Worm (Caenorhabditis elegans) whole organism, early embryonic: Measurements from ENCODE around the gene lpr-2.

Experiments used
- B0310.2 ChIP-seq: sonication (generic microtip); optimal IDR thresholded peaks from 2 replicates; lab custom pipeline; 2016; ENCODE audit warnings: mild to moderate bottlenecking, missing genetic modification characterization, missing compliant biosample characterization
- F13C5.2 ChIP-seq: sonication (generic microtip); optimal IDR thresholded peaks from 2 replicates; lab custom pipeline; 2017; ENCODE audit warnings: mild to moderate bottlenecking, missing genetic modification characterization, inconsistent platforms, missing compliant biosample characterization
- aly-1 ChIP-seq: sonication (generic microtip); optimal IDR thresholded peaks from 2 replicates; lab custom pipeline; 2016; ENCODE audit warnings: missing genetic modification characterization, missing compliant biosample characterization
- ama-1 ChIP-seq: fragments of 150-350 bp; optimal IDR thresholded peaks from 2 replicates; lab custom pipeline; 2014
- ceh-13 ChIP-seq: fragments of 200-800 bp; sonication (Bioruptor generic); optimal IDR thresholded peaks from 2 replicates; lab custom pipeline; 2018; ENCODE audit warnings: mild to moderate bottlenecking, missing genetic modification characterization, missing compliant biosample characterization
- ceh-36 ChIP-seq: sonication (generic microtip); optimal IDR thresholded peaks from 2 replicates; lab custom pipeline; 2016; ENCODE audit warnings: missing genetic modification characterization, inconsistent platforms, missing compliant biosample characterization
- ets-7 ChIP-seq: sonication (generic microtip); optimal IDR thresholded peaks from 2 replicates; lab custom pipeline; 2016; ENCODE audit warnings: missing genotype, missing genetic modification characterization, missing compliant biosample characterization
- flt-1 ChIP-seq: fragments of 200-800 bp; sonication (Bioruptor generic); IDR thresholded peaks from 2 replicates; pipeline ENCODE4 v1.3.6; 2022; ENCODE audit warnings: missing genetic modification characterization, missing compliant biosample characterization
- hmbx-1 ChIP-seq: sonication (generic microtip); optimal IDR thresholded peaks from 2 replicates; lab custom pipeline; 2016; ENCODE audit warnings: mild to moderate bottlenecking, missing genetic modification characterization, missing compliant biosample characterization
- hmg-4 ChIP-seq: fragments of 200-800 bp; sonication (Bioruptor generic); optimal IDR thresholded peaks from 2 replicates; lab custom pipeline; 2018; ENCODE audit warnings: mild to moderate bottlenecking, missing genetic modification characterization, missing compliant biosample characterization
- hnd-1 ChIP-seq: sonication (generic microtip); optimal IDR thresholded peaks from 2 replicates; lab custom pipeline; 2016; ENCODE audit warnings: missing genetic modification characterization, missing compliant biosample characterization
- pes-1 ChIP-seq: fragments of 200-800 bp; sonication (Bioruptor generic); IDR thresholded peaks from 2 replicates; pipeline ENCODE4 v1.3.6; 2022; ENCODE audit warnings: missing genetic modification reagents, missing genetic modification characterization, missing compliant biosample characterization
- scrt-1 ChIP-seq: fragments of 200-800 bp; sonication (Bioruptor generic); IDR thresholded peaks from 2 replicates; pipeline ENCODE4 v1.3.6; 2022; ENCODE audit warnings: missing genetic modification characterization, missing compliant biosample characterization
- sea-1 ChIP-seq: fragments of 200-800 bp; sonication (Bioruptor generic); conservative IDR thresholded peaks from 2 replicates; pipeline ENCODE4 v1.3.6; 2022; ENCODE audit warnings: missing genetic modification characterization, missing compliant biosample characterization
- tbx-11 ChIP-seq: fragments of 200-800 bp; sonication (Bioruptor generic); IDR thresholded peaks from 2 replicates; pipeline ENCODE4 v1.3.6; 2022; ENCODE audit warnings: missing genetic modification characterization, missing compliant biosample characterization
- tbx-37 ChIP-seq: fragments of 200-800 bp; sonication (Bioruptor generic); conservative IDR thresholded peaks from 2 replicates; pipeline ENCODE4 v1.3.6; 2022; ENCODE audit warnings: missing genetic modification reagents, missing genetic modification characterization, missing compliant biosample characterization
- tra-4 ChIP-seq: sonication (generic microtip); optimal IDR thresholded peaks from 2 replicates; lab custom pipeline; 2017; ENCODE audit warnings: missing genetic modification characterization, missing compliant biosample characterization

Gene lpr-2

DNA sequence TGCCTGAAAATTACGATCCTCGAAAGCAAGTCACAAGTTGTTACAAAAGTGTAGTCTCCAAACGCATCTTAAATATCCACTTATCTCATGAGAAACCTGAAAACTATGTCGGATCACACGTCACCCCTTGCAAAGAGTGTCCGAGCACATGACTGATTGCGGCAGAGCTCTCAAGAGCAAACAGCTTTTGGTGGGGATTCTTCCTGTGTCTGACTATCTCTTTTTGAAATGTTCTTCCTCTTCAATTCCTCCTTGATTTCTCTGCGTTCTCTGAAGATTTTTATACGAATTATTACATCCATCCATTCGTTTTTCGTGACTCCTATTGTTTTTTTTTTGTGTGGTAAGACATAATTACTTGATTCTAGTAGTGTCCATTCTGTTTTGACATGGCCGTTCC, 30.2 kb upstream of the lpr-2 start, which contains the start of gene T12A7.6:
Gene T12A7.6 (plus strand): TSS at position 369 of the 400 bp plus-strand sequence.
- no peak for TF ChIP-seq B0310.2 (tag; lab: Kevin White, UChicago)
- no peak for TF ChIP-seq tbx-11 (GFP tag; lab: Robert Waterston, UW)

DNA sequence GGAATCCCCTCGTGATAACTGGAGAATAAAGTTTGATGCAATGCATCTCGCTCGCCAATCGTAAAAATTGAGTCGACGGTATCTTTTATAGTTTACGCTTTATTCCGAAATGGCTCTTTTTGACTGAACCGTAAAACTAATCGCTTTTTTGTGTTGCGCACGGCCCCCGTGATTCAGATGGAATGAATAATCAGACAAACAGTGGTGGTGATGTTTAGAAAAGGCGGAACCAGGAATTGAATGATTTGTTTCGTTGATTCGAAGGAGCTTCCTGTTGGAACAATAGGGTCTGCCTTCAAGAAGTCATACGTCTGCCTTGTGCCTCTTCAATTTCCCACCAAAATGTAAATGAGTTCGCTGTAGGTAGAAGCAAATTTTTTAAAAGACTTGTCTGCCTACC, 24.7 kb upstream of the lpr-2 start, which contains the start of gene scl-18:
Gene scl-18 (minus strand): TSS at position 101 of the 400 bp plus-strand sequence.
- TF ChIP-seq aly-1 (tag; lab: Kevin White, UChicago): no peak
- TF ChIP-seq hmbx-1: no peak
- TF ChIP-seq tra-4 (tag; lab: Kevin White, UChicago): no peak
- no peak for TF ChIP-seq hnd-1
- no peak for TF ChIP-seq tbx-37 (GFP tag; lab: Robert Waterston, UW)
- no peak for TF ChIP-seq ama-1 (lab: Kevin White, UChicago)
- TF ChIP-seq hmg-4: no peak
- TF ChIP-seq B0310.2 (tag; lab: Kevin White, UChicago): no peak
- TF ChIP-seq F13C5.2 (tag; lab: Kevin White, UChicago): no peak
- TF ChIP-seq flt-1 (GFP tag; lab: Robert Waterston, UW): no peak
- TF ChIP-seq scrt-1 (GFP tag; lab: Robert Waterston, UW): no peak
- no peak for TF ChIP-seq pes-1 (GFP tag; lab: Robert Waterston, UW)

DNA sequence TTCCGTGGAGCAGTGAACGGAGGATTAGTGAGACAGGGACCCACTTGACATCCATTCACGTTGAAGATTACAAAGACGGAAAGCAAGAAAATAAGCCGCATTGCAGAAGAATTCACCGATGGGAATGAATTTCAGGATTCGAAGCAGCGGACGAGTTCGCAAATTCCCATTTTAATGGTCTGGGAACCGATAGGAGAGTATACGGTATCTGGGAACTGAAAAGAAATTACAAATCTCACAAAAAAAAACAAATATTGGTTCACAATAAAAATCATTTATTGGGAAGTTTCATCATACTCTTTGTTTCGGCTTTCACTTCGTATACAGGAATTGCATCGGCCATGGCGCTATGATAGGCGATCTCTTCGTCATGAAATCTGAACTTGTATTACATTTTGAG, 24.0 kb upstream of the lpr-2 start, which contains the start of gene T12A7.10:
Gene T12A7.10 (minus strand): TSS at position 101 of the 400 bp plus-strand sequence.
- no peak for TF ChIP-seq hnd-1
- TF ChIP-seq scrt-1 (GFP tag; lab: Robert Waterston, UW): no peak
- no peak for TF ChIP-seq pes-1 (GFP tag; lab: Robert Waterston, UW)
- no peak for TF ChIP-seq hmbx-1
- no peak for TF ChIP-seq tbx-11 (GFP tag; lab: Robert Waterston, UW)
- TF ChIP-seq flt-1 (GFP tag; lab: Robert Waterston, UW): no peak
- no peak for TF ChIP-seq ama-1 (lab: Kevin White, UChicago)

DNA sequence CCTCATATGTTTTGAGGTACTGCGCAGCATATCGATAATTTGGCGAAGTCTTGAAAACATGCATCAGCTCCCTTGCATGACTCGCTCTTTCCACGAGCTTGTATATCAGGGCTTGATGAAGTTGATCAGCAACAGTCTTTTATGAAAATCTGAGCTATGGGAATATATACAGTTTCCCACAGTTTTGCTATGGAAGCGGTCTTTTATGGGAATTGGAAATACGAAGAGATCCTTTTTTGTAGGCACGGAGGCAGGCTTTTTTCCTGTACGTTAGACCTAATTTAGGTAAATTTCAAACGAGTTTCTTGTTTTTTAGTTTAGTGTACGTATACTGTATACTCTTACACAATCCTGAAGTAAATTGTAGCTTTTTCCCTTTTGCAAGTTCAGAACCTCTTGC, 23.1 kb upstream of the lpr-2 start, which contains the start of gene T12A7.9:
Gene T12A7.9 (minus strand): TSS at position 101 of the 400 bp plus-strand sequence.
- TF ChIP-seq pes-1 (GFP tag; lab: Robert Waterston, UW) (no peak), tbx-37 (GFP tag; lab: Robert Waterston, UW) (no peak), sea-1 (GFP tag; lab: Robert Waterston, UW) (no peak), tra-4 (tag; lab: Kevin White, UChicago) (no peak), ets-7 (tag; lab: Kevin White, UChicago) (no peak)

DNA sequence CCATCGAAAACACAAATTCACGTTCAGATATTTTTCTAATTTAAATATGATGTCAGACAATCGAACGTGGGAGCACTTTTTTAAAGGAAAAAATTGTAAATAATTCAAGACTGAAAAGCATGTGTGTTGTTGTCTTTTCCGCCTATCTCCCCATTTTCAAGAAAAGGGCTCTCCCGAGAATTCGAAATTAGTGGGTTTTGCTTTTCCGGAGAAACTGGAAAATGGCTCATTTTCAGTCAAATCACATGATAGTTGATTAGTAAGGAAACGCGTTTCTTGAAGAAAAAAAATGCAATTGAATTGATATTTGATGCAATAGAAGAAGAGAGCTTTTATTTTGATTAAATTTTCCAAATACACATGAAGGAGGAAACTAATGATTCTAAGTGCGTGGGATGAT, 19.2 kb upstream of the lpr-2 start:
- TF ChIP-seq hmbx-1 (no peak), tbx-37 (GFP tag; lab: Robert Waterston, UW) (no peak)

DNA sequence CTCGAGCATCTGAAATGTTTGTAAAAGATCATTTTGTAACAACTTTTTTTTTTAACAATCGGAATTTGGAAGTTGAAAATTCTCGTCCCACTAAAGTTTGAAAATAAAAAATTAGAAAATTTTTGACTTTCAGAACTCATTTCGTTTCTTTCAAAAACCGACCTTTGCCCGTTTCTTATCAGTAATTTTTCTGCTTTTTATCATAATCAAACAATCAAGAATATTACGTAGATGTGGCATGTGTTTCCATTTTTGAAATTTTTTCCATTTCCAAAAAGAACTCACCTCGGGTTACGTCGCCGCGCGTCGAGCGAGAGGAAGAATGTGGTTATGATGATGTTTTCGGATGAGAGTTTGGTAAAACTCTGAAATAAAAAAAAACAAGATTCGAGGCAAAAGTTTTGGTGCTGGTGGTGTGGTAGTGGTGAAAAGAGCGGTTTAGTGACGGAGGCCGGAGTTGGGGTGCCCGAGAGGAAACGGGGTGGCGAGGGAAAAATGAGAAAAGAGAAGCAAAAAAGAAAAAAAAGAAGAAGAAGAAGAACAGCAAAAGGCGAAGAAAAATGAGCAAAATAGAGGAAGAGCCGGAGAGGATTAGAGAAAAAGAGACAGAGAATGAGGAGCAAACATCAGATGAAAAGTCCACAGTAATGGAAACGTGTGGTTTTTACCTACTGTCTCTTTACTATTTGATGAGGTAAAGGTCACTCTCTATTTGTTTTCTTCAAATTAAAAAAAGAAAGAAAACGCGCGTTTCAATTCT, 18.1 kb upstream of the lpr-2 start, which contains the start of gene T12A7.2:
Gene T12A7.2 (minus strand): TSS at position 412 of the 760 bp plus-strand sequence.
- TF ChIP-seq hmbx-1: no peak

DNA sequence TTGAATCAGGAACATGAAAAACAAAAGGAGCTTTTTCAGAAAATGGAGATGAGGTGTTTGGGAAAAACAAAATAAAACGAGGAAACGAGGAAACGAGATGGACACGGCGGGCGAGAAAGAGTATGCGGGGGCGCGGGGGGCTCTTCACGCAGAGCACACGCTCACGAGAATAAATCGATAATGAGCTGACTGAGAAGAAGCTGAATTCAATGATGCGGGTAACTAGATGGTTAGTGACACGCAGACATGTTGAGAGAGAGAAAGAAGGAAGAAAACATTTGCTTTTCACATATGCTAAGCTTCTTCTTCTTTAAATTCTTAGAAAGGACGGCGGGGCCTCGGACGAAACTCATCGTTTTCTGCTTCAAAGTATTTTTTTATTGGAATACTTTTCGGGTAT, 13.5 kb upstream of the lpr-2 start:
- TF ChIP-seq ceh-36 (no peak), ceh-13 (no peak), flt-1 (GFP tag; lab: Robert Waterston, UW) (no peak), hnd-1 (no peak), ets-7 (tag; lab: Kevin White, UChicago) (no peak), pes-1 (GFP tag; lab: Robert Waterston, UW) (no peak), ama-1 (lab: Kevin White, UChicago) (no peak), B0310.2 (tag; lab: Kevin White, UChicago) (no peak), scrt-1 (GFP tag; lab: Robert Waterston, UW) (no peak), tbx-11 (GFP tag; lab: Robert Waterston, UW) (no peak), hmg-4 (no peak), aly-1 (tag; lab: Kevin White, UChicago) (no peak), tra-4 (tag; lab: Kevin White, UChicago) (no peak), sea-1 (GFP tag; lab: Robert Waterston, UW) (no peak), tbx-37 (GFP tag; lab: Robert Waterston, UW) (no peak)

DNA sequence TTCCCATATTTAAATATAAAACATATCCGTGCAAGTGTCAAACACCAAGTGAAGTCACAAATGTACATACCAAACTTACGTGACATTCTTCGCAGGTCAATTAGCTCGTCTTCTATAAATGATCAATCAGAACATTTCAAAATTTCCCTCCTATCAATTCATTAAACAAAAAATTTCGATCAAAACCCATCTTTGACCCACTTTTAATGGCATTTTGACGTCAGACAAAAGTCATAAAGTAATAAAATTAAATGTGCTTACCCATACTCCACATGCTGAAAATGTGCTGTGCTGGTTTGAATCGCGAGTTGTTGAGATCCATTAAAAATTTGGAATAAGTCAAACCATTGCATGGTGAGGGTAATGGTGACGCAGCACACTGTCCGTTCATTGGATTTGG, 9.2 kb upstream of the lpr-2 start:
- TF ChIP-seq hnd-1: no peak
- TF ChIP-seq ama-1 (lab: Kevin White, UChicago): no peak
- TF ChIP-seq aly-1 (tag; lab: Kevin White, UChicago): no peak
- no peak for TF ChIP-seq ceh-36
- no peak for TF ChIP-seq sea-1 (GFP tag; lab: Robert Waterston, UW)

DNA sequence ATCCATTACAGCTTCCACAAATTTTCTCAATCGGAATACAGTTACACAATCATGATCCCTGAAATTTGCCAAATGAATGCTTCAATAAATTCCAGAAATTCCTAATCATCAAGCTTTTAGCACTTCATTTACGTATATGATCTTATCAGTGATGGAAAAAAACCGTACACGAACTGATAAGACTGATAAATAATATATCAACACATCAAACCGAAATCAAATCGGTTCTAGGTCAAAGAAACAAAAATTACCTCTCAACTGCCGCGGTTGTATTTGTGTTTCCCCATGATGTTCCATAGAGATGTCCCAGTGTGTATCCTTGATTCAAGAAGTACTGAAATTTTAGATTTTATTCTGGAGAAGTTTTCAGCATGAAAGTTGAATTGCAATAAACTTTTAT, 8.0 kb upstream of the lpr-2 start:
- no peak for TF ChIP-seq tbx-37 (GFP tag; lab: Robert Waterston, UW)
- TF ChIP-seq flt-1 (GFP tag; lab: Robert Waterston, UW): no peak
- TF ChIP-seq scrt-1 (GFP tag; lab: Robert Waterston, UW): no peak
- no peak for TF ChIP-seq tra-4 (tag; lab: Kevin White, UChicago)
- TF ChIP-seq pes-1 (GFP tag; lab: Robert Waterston, UW): no peak
- no peak for TF ChIP-seq aly-1 (tag; lab: Kevin White, UChicago)
- TF ChIP-seq tbx-11 (GFP tag; lab: Robert Waterston, UW): no peak
- TF ChIP-seq hmg-4: no peak
- TF ChIP-seq hnd-1: no peak
- TF ChIP-seq ceh-36: no peak
- TF ChIP-seq sea-1 (GFP tag; lab: Robert Waterston, UW): no peak
- no peak for TF ChIP-seq B0310.2 (tag; lab: Kevin White, UChicago)
- no peak for TF ChIP-seq ets-7 (tag; lab: Kevin White, UChicago)
- TF ChIP-seq ama-1 (lab: Kevin White, UChicago): no peak
